Worm (Caenorhabditis elegans) whole organism, L4 larva: ENCODE data around the gene rbx-1.

ENCODE experiments used
- R02D3.7 ChIP-seq: fragments of 150-350 bp; sonication (generic microtip); optimal IDR thresholded peaks from 3 replicates; lab custom pipeline; 2014; ENCODE audit warnings: missing biosample characterization, missing genetic modification characterization
- T20F7.1 ChIP-seq: fragments of 200-800 bp; sonication (Bioruptor generic); optimal IDR thresholded peaks from 2 replicates; lab custom pipeline; 2018; ENCODE audit warnings: mild to moderate bottlenecking, missing genetic modification characterization, missing compliant biosample characterization
- aly-2 ChIP-seq: sonication (generic microtip); optimal IDR thresholded peaks from 2 replicates; lab custom pipeline; 2018; ENCODE audit warnings: missing biosample characterization, missing genetic modification characterization
- ceh-82 ChIP-seq: sonication (generic microtip); optimal IDR thresholded peaks from 2 replicates; lab custom pipeline; 2017; ENCODE audit warnings: missing biosample characterization, missing genetic modification characterization
- ces-1 ChIP-seq: fragments of 150-350 bp; sonication (generic microtip); optimal IDR thresholded peaks from 4 replicates; lab custom pipeline; 2014; ENCODE audit warnings: missing biosample characterization, missing genetic modification reagents, missing genetic modification characterization
- daf-12 ChIP-seq: fragments of 150-350 bp; optimal IDR thresholded peaks from 2 replicates; lab custom pipeline; 2014; ENCODE audit warnings: missing biosample characterization, missing genetic modification reagents, missing genetic modification characterization
- daf-19 ChIP-seq: fragments of 200-800 bp; sonication (Bioruptor generic); conservative IDR thresholded peaks from 2 replicates; pipeline ENCODE4 v1.3.6; 2022; ENCODE audit warnings: missing genetic modification characterization, missing compliant biosample characterization
- egl-27 ChIP-seq: sonication (generic microtip); optimal IDR thresholded peaks from 3 replicates; lab custom pipeline; 2017; ENCODE audit warnings: missing biosample characterization, missing genetic modification reagents, missing genetic modification characterization
- lin-13 ChIP-seq: fragments of 150-350 bp; optimal IDR thresholded peaks from 2 replicates; lab custom pipeline; 2014; ENCODE audit warnings: missing biosample characterization, missing genetic modification reagents, missing genetic modification characterization
- pha-4 ChIP-seq, 2 experiments: fragments of 150-350 bp in 1 of 2; fragments of 200-800 bp in 1 of 2; sonication (Bioruptor generic) in 1 of 2; IDR thresholded peaks in 1 of 2; optimal IDR thresholded peaks in 1 of 2; 2 replicates each; pipeline versions ENCODE4 v1.3.6 to Lab custom; 2014 to 2022; ENCODE audit warnings: missing genetic modification characterization in 2 of 2, missing genetic modification reagents in 2 of 2, missing biosample characterization in 1 of 2, missing compliant biosample characterization in 1 of 2
- unc-130 ChIP-seq: sonication (generic microtip); optimal IDR thresholded peaks from 2 replicates; lab custom pipeline; 2016; ENCODE audit warnings: missing genetic modification reagents, missing genetic modification characterization, missing compliant biosample characterization
- unc-62 ChIP-seq, 3 experiments: fragments of 150-350 bp in 1 of 3; sonication (generic microtip); optimal IDR thresholded peaks in 2 of 3; peaks in 1 of 3; 1 replicate in 1 of 3; 2 replicates in 2 of 3; lab custom pipeline; 2014 to 2017; ENCODE audit warnings: missing biosample characterization in 3 of 3, missing genetic modification characterization in 3 of 3, missing genetic modification reagents in 3 of 3, missing genotype in 1 of 3

- no peak for TF ChIP-seq R02D3.7 (tag; lab: Kevin White, UChicago)
- no peak for TF ChIP-seq aly-2 (tag; lab: Kevin White, UChicago)
- no peak for TF ChIP-seq ceh-82
- no peak for TF ChIP-seq unc-62 (GFP tag; optimal IDR thresholded peaks at IDR 0.05 in 1 of 2; lab: Kevin White, UChicago)
- no peak for TF ChIP-seq unc-62 (tag; optimal IDR thresholded peaks at IDR 0.05; lab: Kevin White, UChicago)
- TF ChIP-seq daf-19 (GFP tag; lab: Robert Waterston, UW), result no peak
- TF ChIP-seq egl-27 (tag; lab: Kevin White, UChicago), result no peak
- no peak for TF ChIP-seq lin-13 (GFP tag; lab: Kevin White, UChicago)
- no peak for TF ChIP-seq pha-4 (GFP tag; IDR thresholded peaks at IDR 0.05; lab: Robert Waterston, UW)
- TF ChIP-seq pha-4 (tag; optimal IDR thresholded peaks at IDR 0.05; lab: Kevin White, UChicago), result no peak
- no peak for TF ChIP-seq unc-130 (GFP tag; lab: Kevin White, UChicago)
- no peak for TF ChIP-seq ces-1
- TF ChIP-seq T20F7.1, result no peak
- TF ChIP-seq daf-12 (tag; lab: Kevin White, UChicago), result no peak
Measured at ce11 chrV:9663948-9664347, 26.4 kb downstream of the rbx-1 start.
